Worm (Caenorhabditis elegans) whole organism, late embryonic: ENCODE data around the gene Y60A9A.1.

Source experiments
- ama-1 ChIP-seq: fragments of 150-350 bp; optimal IDR thresholded peaks from 2 replicates; lab custom pipeline; 2014
- nhr-11 ChIP-seq: fragments of 150-350 bp; optimal IDR thresholded peaks from 2 replicates; lab custom pipeline; 2014; ENCODE audit warnings: missing biosample characterization, missing genetic modification characterization

DNA sequence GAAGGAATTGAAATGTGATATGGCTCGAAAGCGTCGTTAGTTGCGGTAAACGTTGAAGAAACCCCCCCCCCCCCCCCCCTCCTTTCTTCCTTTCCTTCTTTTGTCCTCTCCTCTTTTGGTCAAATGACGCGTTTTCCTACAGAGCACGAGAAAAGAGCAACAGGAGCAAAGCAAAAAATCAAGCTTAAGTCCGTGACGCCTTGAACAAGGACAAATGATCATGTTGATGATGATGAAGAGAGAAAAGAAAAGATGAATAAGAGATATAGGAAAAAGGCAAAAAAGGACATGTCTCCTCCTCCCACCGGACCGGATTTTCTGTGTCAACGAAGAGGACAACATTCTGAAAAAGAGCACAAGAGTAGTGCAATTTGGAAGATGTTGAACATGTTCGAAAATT is 17.5 kb downstream of the Y60A9A.1 start:
- TF ChIP-seq nhr-11 (tag; lab: Kevin White, UChicago) (no peak), ama-1 (lab: Kevin White, UChicago) (no peak)
